Worm (Caenorhabditis elegans): ENCODE results near the gene glr-7.

- TF ChIP-seq odd-2 (tag; optimal IDR thresholded peaks at IDR 0.05) (no peak), pax-1 (tag; optimal IDR thresholded peaks at IDR 0.05) (no peak)
These were observed 17.8 kb downstream of the glr-7 start, which contains the start of gene dhhc-9 for ce11 chrX:2401883-2402282.
